Worm (Caenorhabditis elegans) whole organism, L2 larva: Measurements from ENCODE around the gene C05D12.7.
A peak's percentile ranks its signal among the peaks of the same experiment; 100 is the strongest.

ENCODE experiments used
- F13H6.1 ChIP-seq: sonication (generic microtip); optimal IDR thresholded peaks from 2 replicates; lab custom pipeline; 2016; ENCODE audit warnings: missing genetic modification characterization, missing compliant biosample characterization
- R02D3.7 ChIP-seq: fragments of 150-350 bp; optimal IDR thresholded peaks from 2 replicates; lab custom pipeline; 2014; ENCODE audit warnings: missing biosample characterization, missing genetic modification characterization
- Y55F3AM.14 ChIP-seq: fragments of 200-800 bp; sonication (Bioruptor generic); optimal IDR thresholded peaks from 2 replicates; lab custom pipeline; 2018; ENCODE audit warnings: mild to moderate bottlenecking, missing genetic modification characterization, missing compliant biosample characterization
- ZK546.5 ChIP-seq: sonication (generic microtip); optimal IDR thresholded peaks from 2 replicates; lab custom pipeline; 2017; ENCODE audit warnings: missing biosample characterization, missing genetic modification characterization
- alr-1 ChIP-seq: fragments of 150-350 bp; optimal IDR thresholded peaks from 2 replicates; lab custom pipeline; 2014; ENCODE audit warnings: missing biosample characterization, missing genetic modification characterization
- aly-2 ChIP-seq: fragments of 150-350 bp; optimal IDR thresholded peaks from 2 replicates; lab custom pipeline; 2014; ENCODE audit warnings: missing biosample characterization, missing genetic modification characterization
- ama-1 ChIP-seq: fragments of 150-350 bp; optimal IDR thresholded peaks from 2 replicates; lab custom pipeline; 2018; ENCODE audit warnings: inconsistent platforms
- blmp-1 ChIP-seq: sonication (generic microtip); optimal IDR thresholded peaks from 2 replicates; lab custom pipeline; 2017; ENCODE audit warnings: missing genetic modification characterization, mild to moderate bottlenecking, missing compliant biosample characterization, antibody characterized with exemption, moderate library complexity; ENCODE audit not compliant: insufficient read depth
- ceh-82 ChIP-seq: fragments of 150-350 bp; optimal IDR thresholded peaks from 2 replicates; lab custom pipeline; 2014; ENCODE audit warnings: missing biosample characterization, missing genetic modification characterization
- crh-2 ChIP-seq: sonication (generic microtip); optimal IDR thresholded peaks from 2 replicates; lab custom pipeline; 2017; ENCODE audit warnings: missing biosample characterization, missing genetic modification characterization
- dmd-4 ChIP-seq: sonication (generic microtip); optimal IDR thresholded peaks from 2 replicates; lab custom pipeline; 2017; ENCODE audit warnings: missing biosample characterization, missing genetic modification characterization
- egl-27 ChIP-seq: sonication (generic microtip); optimal IDR thresholded peaks from 3 replicates; lab custom pipeline; 2017; ENCODE audit warnings: missing biosample characterization, missing genetic modification reagents, missing genetic modification characterization
- elt-1 ChIP-seq: fragments of 150-350 bp; optimal IDR thresholded peaks from 2 replicates; lab custom pipeline; 2014; ENCODE audit warnings: missing biosample characterization, missing genetic modification characterization
- fos-1 ChIP-seq: fragments of 150-350 bp; optimal IDR thresholded peaks from 2 replicates; lab custom pipeline; 2014; ENCODE audit warnings: missing biosample characterization, missing genetic modification characterization
- gmeb-1 ChIP-seq: fragments of 150-350 bp; optimal IDR thresholded peaks from 2 replicates; lab custom pipeline; 2014; ENCODE audit warnings: missing biosample characterization, missing genetic modification characterization
- lin-11 ChIP-seq: fragments of 150-350 bp; sonication (generic microtip); optimal IDR thresholded peaks from 2 replicates; lab custom pipeline; 2014; ENCODE audit warnings: missing biosample characterization, missing genetic modification characterization, inconsistent platforms, mixed read lengths
- lin-13 ChIP-seq: fragments of 150-350 bp; optimal IDR thresholded peaks from 2 replicates; lab custom pipeline; 2014; ENCODE audit warnings: missing biosample characterization, missing genetic modification reagents, missing genetic modification characterization
- lin-39 ChIP-seq: fragments of 150-350 bp; optimal IDR thresholded peaks from 2 replicates; lab custom pipeline; 2014; ENCODE audit warnings: missing biosample characterization, missing genetic modification reagents, missing genetic modification characterization
- mab-5 ChIP-seq: fragments of 150-350 bp; optimal IDR thresholded peaks from 2 replicates; lab custom pipeline; 2014; ENCODE audit warnings: missing biosample characterization, missing genetic modification characterization
- mbf-1 ChIP-seq: sonication (generic microtip); optimal IDR thresholded peaks from 2 replicates; lab custom pipeline; 2017; ENCODE audit warnings: missing biosample characterization, missing genetic modification characterization
- nhr-11 ChIP-seq: fragments of 150-350 bp; optimal IDR thresholded peaks from 2 replicates; lab custom pipeline; 2014; ENCODE audit warnings: missing biosample characterization, missing genetic modification characterization
- nhr-12 ChIP-seq: fragments of 150-350 bp; optimal IDR thresholded peaks from 2 replicates; lab custom pipeline; 2014; ENCODE audit warnings: missing biosample characterization, missing genetic modification characterization
- nhr-237 ChIP-seq: fragments of 150-350 bp; optimal IDR thresholded peaks from 2 replicates; lab custom pipeline; 2014; ENCODE audit warnings: missing biosample characterization, missing genetic modification characterization
- nhr-25 ChIP-seq: fragments of 150-350 bp; sonication (generic microtip); optimal IDR thresholded peaks from 3 replicates; lab custom pipeline; 2014; ENCODE audit warnings: missing biosample characterization, missing genetic modification characterization
- nhr-77 ChIP-seq: fragments of 150-350 bp; optimal IDR thresholded peaks from 2 replicates; lab custom pipeline; 2014; ENCODE audit warnings: missing biosample characterization, missing genetic modification characterization
- peb-1 ChIP-seq: fragments of 150-350 bp; optimal IDR thresholded peaks from 2 replicates; lab custom pipeline; 2014; ENCODE audit warnings: missing biosample characterization, missing genetic modification characterization
- sem-4 ChIP-seq: fragments of 150-350 bp; optimal IDR thresholded peaks from 2 replicates; lab custom pipeline; 2014; ENCODE audit warnings: missing biosample characterization, missing genetic modification reagents, missing genetic modification characterization
- skn-1 ChIP-seq: sonication (generic microtip); optimal IDR thresholded peaks from 2 replicates; lab custom pipeline; 2017; ENCODE audit warnings: missing biosample characterization, missing genetic modification characterization
- sma-9 ChIP-seq, 2 experiments: fragments of 150-350 bp in 1 of 2; sonication (generic microtip) in 1 of 2; optimal IDR thresholded peaks; 2 replicates each; lab custom pipeline; 2014 to 2016; ENCODE audit warnings: missing genetic modification characterization in 2 of 2, mild to moderate bottlenecking in 1 of 2, missing biosample characterization in 1 of 2, missing compliant biosample characterization in 1 of 2, missing genetic modification reagents in 1 of 2, moderate library complexity in 1 of 2
- snpc-4 ChIP-seq: fragments of 150-350 bp; optimal IDR thresholded peaks from 2 replicates; lab custom pipeline; 2014; ENCODE audit warnings: missing biosample characterization, missing genetic modification characterization
- unc-39 ChIP-seq: fragments of 150-350 bp; optimal IDR thresholded peaks from 2 replicates; lab custom pipeline; 2014; ENCODE audit warnings: missing biosample characterization, missing genetic modification characterization
- unc-55 ChIP-seq: fragments of 150-350 bp; sonication (generic microtip); optimal IDR thresholded peaks from 3 replicates; lab custom pipeline; 2014; ENCODE audit warnings: missing biosample characterization, missing genetic modification reagents, missing genetic modification characterization
- unc-62 ChIP-seq: fragments of 150-350 bp; optimal IDR thresholded peaks from 2 replicates; lab custom pipeline; 2014; ENCODE audit warnings: missing biosample characterization, missing genetic modification reagents, missing genetic modification characterization
- ztf-1 ChIP-seq: fragments of 200-800 bp; sonication (Bioruptor generic); conservative IDR thresholded peaks from 2 replicates; pipeline ENCODE4 v1.3.6; 2022; ENCODE audit warnings: missing genetic modification characterization, missing compliant biosample characterization
- ztf-11 ChIP-seq: sonication (generic microtip); optimal IDR thresholded peaks from 2 replicates; lab custom pipeline; 2017; ENCODE audit warnings: missing biosample characterization, missing genetic modification characterization
- ztf-4 ChIP-seq: fragments of 150-350 bp; optimal IDR thresholded peaks from 2 replicates; lab custom pipeline; 2014; ENCODE audit warnings: missing biosample characterization, missing genetic modification characterization

The C05D12.7 gene

DNA sequence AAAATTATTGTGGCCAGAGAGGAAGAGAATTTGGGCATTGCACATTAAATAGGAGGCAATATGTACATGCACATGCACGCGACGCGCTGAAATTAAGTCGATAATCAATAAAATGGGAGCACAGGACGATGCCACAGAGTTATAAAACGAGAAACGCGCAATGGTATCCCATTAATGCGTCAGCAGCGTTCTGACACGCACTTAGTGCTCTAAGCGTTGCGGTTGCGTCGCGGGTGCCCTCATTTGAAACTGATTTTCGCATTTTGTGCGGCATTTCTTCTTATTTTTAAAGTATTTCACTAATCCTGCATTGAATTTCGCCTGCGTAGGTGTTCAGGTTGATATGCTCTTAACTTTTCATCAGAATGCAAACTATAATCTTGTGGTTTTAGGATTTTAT lies 43.1 kb downstream of the C05D12.7 start, which contains the start of gene rsp-1 (continued):
- no peak for TF ChIP-seq alr-1 (tag; lab: Kevin White, UChicago)
- TF ChIP-seq egl-27 (tag; lab: Kevin White, UChicago): peak; percentile 73
- peak; percentile 84 for TF ChIP-seq fos-1 (tag; lab: Kevin White, UChicago)
- peak; percentile 79 for TF ChIP-seq sem-4 (tag; lab: Kevin White, UChicago)
- TF ChIP-seq nhr-12 (tag; lab: Kevin White, UChicago): no peak
- TF ChIP-seq ZK546.5 (tag; lab: Kevin White, UChicago): no peak
- peak; percentile 90 for TF ChIP-seq gmeb-1 (tag; lab: Kevin White, UChicago)
- TF ChIP-seq R02D3.7 (tag; lab: Kevin White, UChicago): peak; percentile 67
- peak; percentile 76 for TF ChIP-seq ama-1 (lab: Kevin White, UChicago)
- TF ChIP-seq Y55F3AM.14 (GFP tag; lab: Kevin White, UChicago): peak; percentile 27
- peak; percentile 82 for TF ChIP-seq lin-11
- TF ChIP-seq dmd-4: no peak
- TF ChIP-seq sma-9 (GFP tag; optimal IDR thresholded peaks at IDR 0.05; lab: Kevin White, UChicago): peak; percentile 95
- no peak for TF ChIP-seq sma-9 (tag; optimal IDR thresholded peaks at IDR 0.05; lab: Kevin White, UChicago)
- TF ChIP-seq elt-1 (tag; lab: Kevin White, UChicago): no peak
- no peak for TF ChIP-seq aly-2 (tag; lab: Kevin White, UChicago)
- TF ChIP-seq nhr-77: no peak
- no peak for TF ChIP-seq lin-39 (tag; lab: Kevin White, UChicago)
- TF ChIP-seq ceh-82: peak; percentile 30
- peak; percentile 92 for TF ChIP-seq crh-2 (tag; lab: Kevin White, UChicago)
- no peak for TF ChIP-seq ztf-11
- TF ChIP-seq peb-1 (tag; lab: Kevin White, UChicago): no peak
- no peak for TF ChIP-seq unc-62 (GFP tag; lab: Kevin White, UChicago)
- TF ChIP-seq unc-55 (GFP tag; lab: Kevin White, UChicago): peak; percentile 95

ce11 chrII:11453639-11454038 lies 43.8 kb downstream of the C05D12.7 start:
- TF ChIP-seq lin-11 (peak; percentile 43), aly-2 (tag; lab: Kevin White, UChicago) (no peak)

ce11 chrII:11455140-11455539 lies 45.3 kb downstream of the C05D12.7 start:
- no peak for TF ChIP-seq mbf-1 (tag; lab: Kevin White, UChicago)
- TF ChIP-seq nhr-237 (tag; lab: Kevin White, UChicago): no peak
- no peak for TF ChIP-seq crh-2 (tag; lab: Kevin White, UChicago)
- TF ChIP-seq ztf-11: no peak
- no peak for TF ChIP-seq Y55F3AM.14 (GFP tag; lab: Kevin White, UChicago)
- TF ChIP-seq peb-1 (tag; lab: Kevin White, UChicago): no peak
- TF ChIP-seq aly-2 (tag; lab: Kevin White, UChicago): no peak
- no peak for TF ChIP-seq nhr-11
- no peak for TF ChIP-seq mab-5
- no peak for TF ChIP-seq lin-39 (tag; lab: Kevin White, UChicago)
- no peak for TF ChIP-seq egl-27 (tag; lab: Kevin White, UChicago)

DNA sequence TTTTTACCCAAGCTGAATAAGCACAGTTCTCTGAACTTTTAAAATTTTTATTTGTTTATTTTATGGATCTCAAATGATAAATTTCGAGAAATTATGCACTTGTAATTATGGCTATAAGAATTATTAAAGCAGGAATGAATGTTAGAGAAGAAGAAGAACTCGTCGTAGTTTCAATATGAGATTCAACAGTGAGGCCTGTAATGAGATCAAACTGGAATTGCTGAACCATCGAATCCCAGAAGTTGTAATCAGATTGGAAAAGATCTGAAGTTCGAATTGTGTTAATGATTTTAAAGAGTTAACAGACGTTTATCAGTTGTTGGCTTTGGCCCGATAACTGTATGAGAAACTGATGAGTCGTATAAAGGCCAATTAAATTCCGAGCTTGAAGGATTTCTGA lies 45.8 kb downstream of the C05D12.7 start:
- TF ChIP-seq skn-1 (tag; lab: Kevin White, UChicago): no peak
- no peak for TF ChIP-seq ZK546.5 (tag; lab: Kevin White, UChicago)
- no peak for TF ChIP-seq elt-1 (tag; lab: Kevin White, UChicago)
- TF ChIP-seq ceh-82: no peak
- no peak for TF ChIP-seq ztf-4 (tag; lab: Kevin White, UChicago)
- no peak for TF ChIP-seq gmeb-1 (tag; lab: Kevin White, UChicago)
- TF ChIP-seq mbf-1 (tag; lab: Kevin White, UChicago): no peak
- no peak for TF ChIP-seq nhr-25 (tag; lab: Kevin White, UChicago)
- TF ChIP-seq aly-2 (tag; lab: Kevin White, UChicago): no peak
- no peak for TF ChIP-seq unc-39 (tag; lab: Kevin White, UChicago)
- TF ChIP-seq snpc-4 (tag; lab: Kevin White, UChicago): no peak
- no peak for TF ChIP-seq ztf-1 (GFP tag; lab: Robert Waterston, UW)
- TF ChIP-seq lin-13 (GFP tag; lab: Kevin White, UChicago): no peak
- no peak for TF ChIP-seq F13H6.1 (tag; lab: Kevin White, UChicago)

- TF ChIP-seq blmp-1 (tag; lab: Kevin White, UChicago) (no peak), alr-1 (tag; lab: Kevin White, UChicago) (no peak), sem-4 (tag; lab: Kevin White, UChicago) (no peak), elt-1 (tag; lab: Kevin White, UChicago) (no peak), mbf-1 (tag; lab: Kevin White, UChicago) (no peak), mab-5 (no peak), lin-39 (tag; lab: Kevin White, UChicago) (no peak), ZK546.5 (tag; lab: Kevin White, UChicago) (no peak), skn-1 (tag; lab: Kevin White, UChicago) (peak; percentile 12), nhr-77 (no peak), fos-1 (tag; lab: Kevin White, UChicago) (peak; percentile 52)
Observed at ce11 chrII:11459883-11460282, 50.0 kb downstream of the C05D12.7 start.
